Fruit fly (Drosophila melanogaster): ENCODE data around the gene CkIalpha.

The CkIalpha gene

DNA sequence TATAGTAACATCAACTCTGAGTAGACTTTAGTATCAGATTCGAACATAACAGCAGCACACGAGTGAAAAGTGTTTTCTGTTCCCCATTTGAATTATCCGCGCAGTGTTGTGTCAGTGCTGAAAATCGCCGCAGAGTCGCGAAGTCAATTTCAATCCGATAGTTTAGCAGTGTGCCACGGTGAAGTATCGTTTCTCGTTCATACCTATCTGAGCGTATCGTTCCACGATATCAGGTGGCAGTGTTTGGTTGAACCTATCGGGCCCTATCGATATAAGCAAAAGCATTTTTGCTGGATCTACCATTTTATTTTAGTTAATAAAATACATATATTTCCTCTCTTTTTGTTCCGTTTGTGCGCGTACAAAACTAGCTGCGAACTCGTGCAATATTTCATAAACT, at the start of gene CkIalpha:
CkIalpha (plus strand) TSS at position 53 of the 400 bp plus-strand sequence.
- TF ChIP-seq jim (GFP tag; optimal IDR thresholded peaks at IDR 0.05) (peak; percentile 11), ey (GFP tag; optimal IDR thresholded peaks at IDR 0.05) (peak; percentile 47), Abd-B (GFP tag; optimal IDR thresholded peaks at IDR 0.05) (no peak), Hnf4 (GFP tag; optimal IDR thresholded peaks at IDR 0.05) (peak; percentile 84), sv (GFP tag; optimal IDR thresholded peaks at IDR 0.05) (peak; percentile 28), lola (GFP tag; optimal IDR thresholded peaks at IDR 0.05) (no peak), N (GFP tag; optimal IDR thresholded peaks at IDR 0.05) (no peak), Dif (GFP tag; optimal IDR thresholded peaks at IDR 0.05; ENCODE audit: partially characterized antibody) (no peak), Sp1 (GFP tag; optimal IDR thresholded peaks at IDR 0.05) (peak; percentile 44), OdsH (GFP tag; optimal IDR thresholded peaks at IDR 0.05) (peak; percentile 31), dl (GFP tag; optimal IDR thresholded peaks at IDR 0.05; ENCODE audit: insufficient read depth in 1 of 2, partially characterized antibody in 2 of 2) (no peak), tai (GFP tag; optimal IDR thresholded peaks at IDR 0.05) (peak; percentile 90), pan (optimal IDR thresholded peaks at IDR 0.05) (no peak), h (GFP tag; optimal IDR thresholded peaks at IDR 0.05) (peak; percentile 78), Hr83 (GFP tag; optimal IDR thresholded peaks at IDR 0.05; ENCODE audit: poor library complexity, severe bottlenecking) (peak; percentile 94), dsf (GFP tag; optimal IDR thresholded peaks at IDR 0.05; ENCODE audit: borderline replicate concordance) (peak; percentile 56), Hr78 (GFP tag; optimal IDR thresholded peaks at IDR 0.05) (no peak), br (GFP tag; optimal IDR thresholded peaks at IDR 0.05) (peak; percentile 54), Mio (GFP tag; optimal IDR thresholded peaks at IDR 0.05) (no peak), brk (GFP tag; optimal IDR thresholded peaks at IDR 0.05) (peak; percentile 41), Jra (GFP tag; optimal IDR thresholded peaks at IDR 0.05) (peak; percentile 77), HLH106 (tag; optimal IDR thresholded peaks at IDR 0.05) (peak; percentile 60), Vsx2 (GFP tag; optimal IDR thresholded peaks at IDR 0.05; ENCODE audit: partially characterized antibody) (no peak), psq (GFP tag; optimal IDR thresholded peaks at IDR 0.05) (peak; percentile 8), Rel (GFP tag; optimal IDR thresholded peaks at IDR 0.05) (no peak), Rel (tag; optimal IDR thresholded peaks at IDR 0.05) (peak; percentile 89), foxo (GFP tag; optimal IDR thresholded peaks at IDR 0.05) (peak in 1 of 2 experiments; percentile 77), CrebA (GFP tag; optimal IDR thresholded peaks at IDR 0.05; ENCODE audit: borderline replicate concordance) (no peak), sage (GFP tag; optimal IDR thresholded peaks at IDR 0.05) (peak; percentile 45), rgr (GFP tag; optimal IDR thresholded peaks at IDR 0.05) (peak; percentile 73), CG9705 (GFP tag; optimal IDR thresholded peaks at IDR 0.05) (peak; percentile 42), Myc (optimal IDR thresholded peaks at IDR 0.05) (no peak), dmrt93B (GFP tag; optimal IDR thresholded peaks at IDR 0.05) (peak; percentile 34), Dfd (GFP tag; optimal IDR thresholded peaks at IDR 0.05) (no peak), woc (GFP tag; optimal IDR thresholded peaks at IDR 0.05) (no peak), fru (GFP tag; optimal IDR thresholded peaks at IDR 0.05) (peak; percentile 64), GATAd (GFP tag; optimal IDR thresholded peaks at IDR 0.05) (peak; percentile 41), usp (GFP tag; optimal IDR thresholded peaks at IDR 0.05) (no peak), CG32264 (GFP tag; optimal IDR thresholded peaks at IDR 0.05) (no peak)

dm6 chrX:12611536-12612458, 41.6 kb upstream of the CkIalpha start, which contains the start of the genes CG1463 and Fpgs1:
Gene CG1463, minus strand, starts transcription at chrX:12611667.
Gene Fpgs1, plus strand, starts transcription at chrX:12611867.
- no peak for TF ChIP-seq brk (GFP tag; optimal IDR thresholded peaks at IDR 0.05)
- TF ChIP-seq CG9705 (GFP tag; optimal IDR thresholded peaks at IDR 0.05) = peak; percentile 31
- peak; percentile 14 for TF ChIP-seq ey (GFP tag; optimal IDR thresholded peaks at IDR 0.05)
- TF ChIP-seq Myc (optimal IDR thresholded peaks at IDR 0.05) = peak; percentile 99
- peak; percentile 30 for TF ChIP-seq psq (GFP tag; optimal IDR thresholded peaks at IDR 0.05)
- peak; percentile 55 for TF ChIP-seq Jra (GFP tag; optimal IDR thresholded peaks at IDR 0.05)
